Worm (Caenorhabditis elegans) whole organism, young adult: Measurements from ENCODE around the gene pigs-1.

Experiments
- B0336.3 ChIP-seq: fragments of 200-800 bp; sonication (Bioruptor generic); IDR thresholded peaks from 2 replicates; pipeline ENCODE4 v1.3.6; 2022; ENCODE audit warnings: missing genetic modification characterization, missing compliant biosample characterization
- D2030.7 ChIP-seq: fragments of 200-800 bp; sonication (Bioruptor generic); IDR thresholded peaks from 2 replicates; pipeline ENCODE4 v1.3.6; 2022; ENCODE audit warnings: missing genetic modification reagents, missing genetic modification characterization, missing compliant biosample characterization
- F22D6.2 ChIP-seq: sonication (generic microtip); optimal IDR thresholded peaks from 2 replicates; lab custom pipeline; 2016; ENCODE audit warnings: mild to moderate bottlenecking, missing genetic modification characterization, missing compliant biosample characterization
- F33H1.4 ChIP-seq: fragments of 200-800 bp; sonication (Bioruptor generic); IDR thresholded peaks from 2 replicates; pipeline ENCODE4 v1.3.6; 2022; ENCODE audit warnings: missing genetic modification reagents, missing genetic modification characterization, missing compliant biosample characterization
- F37B4.10 ChIP-seq: fragments of 200-800 bp; sonication (Bioruptor generic); IDR thresholded peaks from 2 replicates; pipeline ENCODE4 v1.3.6; 2022; ENCODE audit warnings: missing genetic modification characterization, missing compliant biosample characterization
- F49E8.2 ChIP-seq: sonication (generic microtip); optimal IDR thresholded peaks from 3 replicates; lab custom pipeline; 2017; ENCODE audit warnings: missing genetic modification characterization, mild to moderate bottlenecking, missing compliant biosample characterization, antibody characterized with exemption, moderate library complexity; ENCODE audit not compliant: insufficient read depth
- K12H6.12 ChIP-seq: fragments of 200-800 bp; sonication (Bioruptor generic); optimal IDR thresholded peaks from 2 replicates; lab custom pipeline; 2018; ENCODE audit warnings: mild to moderate bottlenecking, missing genetic modification characterization, missing compliant biosample characterization
- Y53F4B.3 ChIP-seq: fragments of 200-800 bp; sonication (Bioruptor generic); IDR thresholded peaks from 2 replicates; pipeline ENCODE4 v1.3.6; 2022; ENCODE audit warnings: missing genetic modification reagents, missing genetic modification characterization, missing compliant biosample characterization
- Y53G8AR.9 ChIP-seq: fragments of 200-800 bp; sonication (Bioruptor generic); conservative IDR thresholded peaks from 2 replicates; pipeline ENCODE4 v1.3.6; 2022; ENCODE audit warnings: missing genetic modification reagents, missing genetic modification characterization, missing compliant biosample characterization
- Y56A3A.18 ChIP-seq: fragments of 200-800 bp; sonication (Bioruptor generic); IDR thresholded peaks from 2 replicates; pipeline ENCODE4 v1.3.6; 2022; ENCODE audit warnings: missing genetic modification reagents, missing genetic modification characterization, missing compliant biosample characterization
- ama-1 ChIP-seq, 3 experiments: fragments of 150-350 bp in 1 of 3; sonication (generic microtip) in 2 of 3; optimal IDR thresholded peaks; 2 replicates each; lab custom pipeline; 2014 to 2018; ENCODE audit warnings: missing biosample characterization in 2 of 3, missing genetic modification characterization in 2 of 3, missing genetic modification reagents in 2 of 3
- aptf-2 ChIP-seq: fragments of 200-800 bp; sonication (Bioruptor generic); conservative IDR thresholded peaks from 2 replicates; pipeline ENCODE4 v1.3.6; 2022; ENCODE audit warnings: missing genetic modification reagents, missing genetic modification characterization, missing compliant biosample characterization
- atf-7 ChIP-seq: sonication (generic microtip); optimal IDR thresholded peaks from 2 replicates; lab custom pipeline; 2017; ENCODE audit warnings: mild to moderate bottlenecking, missing genetic modification characterization, missing compliant biosample characterization
- athp-1 ChIP-seq: sonication (generic microtip); optimal IDR thresholded peaks from 2 replicates; lab custom pipeline; 2017; ENCODE audit warnings: mild to moderate bottlenecking, missing genetic modification characterization, missing compliant biosample characterization
- cebp-1 ChIP-seq, 2 experiments: fragments of 200-800 bp in 1 of 2; sonication (Bioruptor generic) in 1 of 2; sonication (generic microtip) in 1 of 2; IDR thresholded peaks in 1 of 2; optimal IDR thresholded peaks in 1 of 2; 2 replicates each; pipeline versions ENCODE4 v1.3.6 to Lab custom; 2017 to 2022; ENCODE audit warnings: missing compliant biosample characterization in 2 of 2, missing genetic modification characterization in 2 of 2, mild to moderate bottlenecking in 1 of 2, missing genetic modification reagents in 1 of 2, moderate library complexity in 1 of 2
- ceh-27 ChIP-seq: fragments of 200-800 bp; sonication (Bioruptor generic); optimal IDR thresholded peaks from 2 replicates; lab custom pipeline; 2018; ENCODE audit warnings: mild to moderate bottlenecking, missing genetic modification characterization, moderate library complexity, missing compliant biosample characterization
- ceh-79 ChIP-seq: sonication (generic microtip); optimal IDR thresholded peaks from 2 replicates; lab custom pipeline; 2017; ENCODE audit warnings: mild to moderate bottlenecking, missing genetic modification characterization, missing compliant biosample characterization
- dpff-1 ChIP-seq: sonication (generic microtip); optimal IDR thresholded peaks from 2 replicates; lab custom pipeline; 2017; ENCODE audit warnings: mild to moderate bottlenecking, missing genetic modification characterization, missing compliant biosample characterization
- efl-1 ChIP-seq: fragments of 150-350 bp; optimal IDR thresholded peaks from 2 replicates; lab custom pipeline; 2014; ENCODE audit warnings: missing biosample characterization, missing genetic modification reagents, missing genetic modification characterization
- hmg-1.2 ChIP-seq: fragments of 200-800 bp; sonication (Bioruptor generic); IDR thresholded peaks from 2 replicates; pipeline ENCODE4 v1.3.6; 2022; ENCODE audit warnings: missing genetic modification reagents, missing genetic modification characterization, missing compliant biosample characterization
- hsf-1 ChIP-seq: fragments of 200-800 bp; sonication (Bioruptor generic); IDR thresholded peaks from 2 replicates; pipeline ENCODE4 v1.3.6; 2022; ENCODE audit warnings: missing genetic modification reagents, missing genetic modification characterization, missing compliant biosample characterization
- lin-26 ChIP-seq: fragments of 200-800 bp; sonication (Bioruptor generic); IDR thresholded peaks from 2 replicates; pipeline ENCODE4 v1.3.6; 2022; ENCODE audit warnings: missing genetic modification reagents, missing genetic modification characterization, missing compliant biosample characterization
- lin-35 ChIP-seq, 3 experiments: fragments of 150-350 bp in 2 of 3; sonication (generic microtip) in 1 of 3; optimal IDR thresholded peaks; 2 replicates each; lab custom pipeline; 2014 to 2018; ENCODE audit warnings: missing biosample characterization in 3 of 3, missing genetic modification characterization in 3 of 3, missing genetic modification reagents in 3 of 3
- lin-54 ChIP-seq: fragments of 200-800 bp; sonication (Bioruptor generic); optimal IDR thresholded peaks from 2 replicates; lab custom pipeline; 2018; ENCODE audit warnings: mild to moderate bottlenecking, missing genetic modification characterization, missing compliant biosample characterization
- lsl-1 ChIP-seq: fragments of 200-800 bp; sonication (Bioruptor generic); optimal IDR thresholded peaks from 2 replicates; lab custom pipeline; 2018; ENCODE audit warnings: mild to moderate bottlenecking, missing genetic modification characterization, moderate library complexity, missing compliant biosample characterization
- lsy-27 ChIP-seq: sonication (generic microtip); optimal IDR thresholded peaks from 2 replicates; lab custom pipeline; 2017; ENCODE audit warnings: missing genetic modification characterization, mild to moderate bottlenecking, missing compliant biosample characterization, antibody characterized with exemption, missing genotype, borderline replicate concordance; ENCODE audit not compliant: insufficient read depth
- madf-3 ChIP-seq: fragments of 200-800 bp; sonication (Bioruptor generic); IDR thresholded peaks from 2 replicates; pipeline ENCODE4 v1.3.6; 2022; ENCODE audit warnings: missing genetic modification reagents, missing genetic modification characterization, missing compliant biosample characterization
- madf-6 ChIP-seq: fragments of 200-800 bp; sonication (Bioruptor generic); IDR thresholded peaks from 2 replicates; pipeline ENCODE4 v1.3.6; 2022; ENCODE audit warnings: missing genetic modification reagents, missing genetic modification characterization, missing compliant biosample characterization
- mcd-1 ChIP-seq: fragments of 200-800 bp; sonication (Bioruptor generic); IDR thresholded peaks from 2 replicates; pipeline ENCODE4 v1.3.6; 2022; ENCODE audit warnings: missing genetic modification reagents, missing genetic modification characterization, missing compliant biosample characterization
- nfya-2 ChIP-seq: fragments of 200-800 bp; sonication (Bioruptor generic); IDR thresholded peaks from 2 replicates; pipeline ENCODE4 v1.3.6; 2022; ENCODE audit warnings: missing genetic modification reagents, missing genetic modification characterization, missing compliant biosample characterization
- nhr-27 ChIP-seq: fragments of 200-800 bp; sonication (Bioruptor generic); optimal IDR thresholded peaks from 2 replicates; lab custom pipeline; 2018; ENCODE audit warnings: mild to moderate bottlenecking, missing genetic modification characterization, moderate library complexity, missing compliant biosample characterization
- nhr-80 ChIP-seq: sonication (generic microtip); optimal IDR thresholded peaks from 2 replicates; lab custom pipeline; 2016; ENCODE audit warnings: missing genetic modification characterization, missing compliant biosample characterization
- rcor-1 ChIP-seq: fragments of 200-800 bp; sonication (Bioruptor generic); IDR thresholded peaks from 2 replicates; pipeline ENCODE4 v1.3.6; 2022; ENCODE audit warnings: missing genetic modification reagents, missing genetic modification characterization, missing compliant biosample characterization
- repo-1 ChIP-seq: sonication (generic microtip); optimal IDR thresholded peaks from 2 replicates; lab custom pipeline; 2017; ENCODE audit warnings: mild to moderate bottlenecking, missing genetic modification characterization, missing compliant biosample characterization
- snpc-3.4 ChIP-seq: sonication (generic microtip); optimal IDR thresholded peaks from 2 replicates; lab custom pipeline; 2017; ENCODE audit warnings: missing genetic modification characterization, mild to moderate bottlenecking, missing compliant biosample characterization, antibody characterized with exemption, moderate library complexity, missing genotype, missing genetic modification reagents
- snpc-4 ChIP-seq, 5 experiments: fragments of 150-350 bp in 1 of 5; sonication (generic microtip) in 4 of 5; optimal IDR thresholded peaks; 2 replicates each; lab custom pipeline; 2014 to 2018; ENCODE audit warnings: missing genetic modification characterization in 5 of 5, missing biosample characterization in 3 of 5, antibody characterized with exemption in 2 of 5, mild to moderate bottlenecking in 2 of 5, missing compliant biosample characterization in 2 of 5, missing genotype in 2 of 5, moderate library complexity in 2 of 5, missing genetic modification reagents in 1 of 5
- unc-130 ChIP-seq: sonication (generic microtip); optimal IDR thresholded peaks from 2 replicates; lab custom pipeline; 2016; ENCODE audit warnings: missing genetic modification reagents, missing genetic modification characterization, missing compliant biosample characterization
- ztf-3 ChIP-seq: fragments of 200-800 bp; sonication (Bioruptor generic); optimal IDR thresholded peaks from 2 replicates; lab custom pipeline; 2018; ENCODE audit warnings: mild to moderate bottlenecking, missing genetic modification characterization, missing compliant biosample characterization

The pigs-1 gene

ce11 chrIV:10191498-10191897 lies 42.7 kb upstream of the pigs-1 start:
- TF ChIP-seq ceh-79 (tag; lab: Kevin White, UChicago) (no peak), F37B4.10 (GFP tag; lab: Robert Waterston, UW) (no peak), mcd-1 (GFP tag; lab: Robert Waterston, UW) (no peak)
- TF ChIP-seq, all 124 proteins: peak for 0

DNA sequence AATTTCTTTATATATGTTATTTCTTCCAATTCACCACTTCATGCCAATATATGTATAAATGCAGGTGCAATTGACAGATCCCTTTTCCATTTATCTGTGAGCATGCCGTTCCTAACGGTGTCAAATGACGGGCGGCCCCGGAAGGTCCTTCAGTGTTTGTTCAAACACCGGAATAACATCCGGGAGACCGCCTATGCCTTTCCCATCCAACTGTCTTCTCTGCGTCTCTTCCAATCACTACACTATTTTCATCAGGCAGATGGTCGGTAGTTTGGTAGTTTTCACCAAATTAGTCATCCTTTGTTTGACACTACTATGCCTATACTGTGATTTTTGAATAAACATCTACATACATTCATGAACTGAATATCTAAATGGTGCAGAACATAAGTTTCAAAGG lies 41.7 kb upstream of the pigs-1 start:
- peak; percentile 79 for TF ChIP-seq hmg-1.2 (GFP tag; lab: Robert Waterston, UW)
- no peak for TF ChIP-seq nhr-27 (tag; lab: Kevin White, UChicago)

DNA sequence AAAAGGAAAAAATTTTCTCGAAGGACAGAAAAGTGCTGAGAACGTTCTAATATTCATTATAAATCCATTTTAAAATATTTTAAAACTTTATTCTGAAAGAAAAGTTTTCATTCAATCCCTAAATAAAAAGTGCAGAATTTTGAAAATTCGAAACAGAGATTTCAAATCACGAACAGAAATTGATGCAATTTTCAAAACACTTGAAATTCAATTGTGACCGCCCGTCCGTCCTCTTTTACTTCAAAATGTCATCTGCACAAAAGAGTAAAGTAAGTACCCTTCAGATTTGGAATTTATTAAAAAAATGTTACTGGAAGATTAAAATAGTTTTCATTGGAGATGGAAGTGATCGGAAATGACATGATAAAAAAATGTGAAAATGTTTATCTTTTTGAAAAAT lies 39.7 kb upstream of the pigs-1 start:
- TF ChIP-seq aptf-2 (GFP tag; lab: Robert Waterston, UW) (no peak), ztf-3 (GFP tag; lab: Kevin White, UChicago) (no peak), F49E8.2 (tag; lab: Kevin White, UChicago) (no peak), madf-6 (no peak), nhr-80 (tag; lab: Kevin White, UChicago) (no peak), lin-35 (GFP tag; optimal IDR thresholded peaks at IDR 0.05; lab: Kevin White, UChicago) (no peak), atf-7 (tag; lab: Kevin White, UChicago) (no peak), K12H6.12 (no peak)

DNA sequence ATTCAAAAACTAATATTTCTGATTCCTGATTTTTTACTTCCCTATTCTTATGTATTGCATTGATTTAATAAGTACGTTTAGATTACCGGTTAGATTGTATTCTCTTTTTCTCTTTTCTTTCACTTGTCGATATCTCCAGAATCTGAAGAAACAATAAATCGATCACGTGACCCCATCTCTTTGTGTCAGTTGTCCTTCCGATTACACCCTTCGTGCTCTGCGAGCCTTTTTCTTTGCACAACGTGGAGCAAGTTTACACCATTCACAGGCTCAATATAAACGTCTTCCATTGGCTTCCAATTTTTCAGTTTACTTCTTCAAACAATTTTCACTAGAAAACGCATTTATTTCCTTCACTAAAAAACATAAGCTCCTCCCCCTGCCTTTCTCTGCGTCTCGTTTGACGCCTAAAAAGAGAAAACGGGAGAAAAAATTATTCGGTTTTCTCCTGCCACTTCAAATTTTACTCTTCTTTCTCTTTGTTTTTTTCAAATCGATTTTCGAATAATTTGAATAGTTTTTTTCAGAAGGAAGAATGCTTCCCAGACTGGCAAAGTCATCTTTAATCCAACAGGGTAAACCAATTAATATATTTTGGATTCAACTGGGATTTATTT lies 31.4 kb upstream of the pigs-1 start, which contains the start of gene gta-1:
TSS of gene gta-1 (plus strand) at position 528 of the 617 bp plus-strand sequence.
- TF ChIP-seq efl-1 (GFP tag; lab: Kevin White, UChicago) (no peak), nfya-2 (GFP tag; lab: Robert Waterston, UW) (no peak), Y53F4B.3 (GFP tag; lab: Robert Waterston, UW) (no peak), athp-1 (no peak), cebp-1 (GFP tag; IDR thresholded peaks at IDR 0.05; lab: Robert Waterston, UW) (no peak), cebp-1 (tag; optimal IDR thresholded peaks at IDR 0.05; lab: Kevin White, UChicago) (peak; percentile 15), lsy-27 (tag; lab: Kevin White, UChicago) (no peak), ama-1 (optimal IDR thresholded peaks at IDR 0.05; lab: Kevin White, UChicago) (peak; percentile 50), ama-1 (GFP tag; optimal IDR thresholded peaks at IDR 0.05; lab: Kevin White, UChicago) (no peak), ceh-27 (GFP tag; lab: Kevin White, UChicago) (no peak)

DNA sequence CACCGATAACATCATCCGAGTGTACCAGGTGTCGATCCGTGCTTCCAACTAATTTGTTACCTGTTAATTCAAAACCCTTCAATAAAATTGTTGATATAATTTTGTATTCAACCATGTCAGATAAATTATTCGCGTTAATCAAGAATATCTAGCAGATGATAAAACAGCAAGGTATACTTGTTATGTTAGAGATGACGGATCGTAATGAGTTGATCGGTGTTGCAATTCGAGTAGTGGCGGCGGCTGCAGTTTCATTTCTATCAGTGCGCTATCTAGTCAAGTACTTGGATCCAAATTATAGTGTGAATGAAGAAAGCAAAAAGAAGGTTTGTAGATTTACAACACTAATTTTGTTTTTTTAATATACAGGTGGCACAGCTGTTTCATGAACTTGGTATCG lies 28.9 kb upstream of the pigs-1 start, which contains the start of gene mspn-1:
TSS of gene mspn-1 (plus strand) at position 190 of the 400 bp plus-strand sequence.
- peak; percentile 8 for TF ChIP-seq snpc-3.4 (tag; lab: Kevin White, UChicago)
- no peak for TF ChIP-seq repo-1 (tag; lab: Kevin White, UChicago)
- TF ChIP-seq aptf-2 (GFP tag; lab: Robert Waterston, UW): no peak
- peak; percentile 17 for TF ChIP-seq F49E8.2 (tag; lab: Kevin White, UChicago)
- TF ChIP-seq hsf-1 (GFP tag; lab: Robert Waterston, UW): peak; percentile 61; the same call in 1 of the 2 replicates
- TF ChIP-seq madf-3 (GFP tag; lab: Robert Waterston, UW): no peak
- TF ChIP-seq rcor-1: peak; percentile 21; the same call in 1 of the 2 replicates
- TF ChIP-seq F22D6.2 (tag; lab: Kevin White, UChicago): no peak
- peak; percentile 43 for TF ChIP-seq lin-54 (GFP tag; lab: Kevin White, UChicago)
- TF ChIP-seq unc-130: no peak
- no peak for TF ChIP-seq efl-1 (GFP tag; lab: Kevin White, UChicago)
- no peak; the same call in 1 of the 2 replicates for TF ChIP-seq Y56A3A.18 (GFP tag; lab: Robert Waterston, UW)
- TF ChIP-seq Y53G8AR.9 (GFP tag; lab: Robert Waterston, UW): peak; percentile 74; the same call in 1 of the 2 replicates
- peak; percentile 65; the same call in 1 of the 2 replicates for TF ChIP-seq B0336.3 (GFP tag; lab: Robert Waterston, UW)
- TF ChIP-seq D2030.7 (GFP tag; lab: Robert Waterston, UW): peak; percentile 18; the same call in 1 of the 2 replicates
- no peak for TF ChIP-seq ama-1 (optimal IDR thresholded peaks at IDR 0.05; lab: Kevin White, UChicago)
- TF ChIP-seq ama-1 (GFP tag; optimal IDR thresholded peaks at IDR 0.05; lab: Kevin White, UChicago): peak in 1 of 2 experiments; percentile 37
- TF ChIP-seq dpff-1: no peak
- TF ChIP-seq lin-26 (GFP tag; lab: Robert Waterston, UW): 0 out of 2 replicates have a peak, but pooled peaks have one; percentile 48
- peak; percentile 36 for TF ChIP-seq F33H1.4
- TF ChIP-seq snpc-4 (GFP tag; optimal IDR thresholded peaks at IDR 0.05; lab: Kevin White, UChicago): no peak
- TF ChIP-seq snpc-4 (tag; optimal IDR thresholded peaks at IDR 0.05; lab: Kevin White, UChicago): no peak
- TF ChIP-seq lsl-1 (GFP tag; lab: Kevin White, UChicago): peak; percentile 16
